Worm (Caenorhabditis elegans) whole organism, young adult: ENCODE results near the gene gcy-7.
A peak's percentile ranks its signal among the peaks of the same experiment; 100 is the strongest.

Source experiments
- B0019.2 ChIP-seq: fragments of 200-800 bp; sonication (Bioruptor generic); conservative IDR thresholded peaks from 2 replicates; pipeline ENCODE4 v1.3.6; 2022; ENCODE audit warnings: missing genetic modification reagents, missing genetic modification characterization, missing compliant biosample characterization
- F10E7.11 ChIP-seq: sonication (generic microtip); optimal IDR thresholded peaks from 2 replicates; lab custom pipeline; 2017; ENCODE audit warnings: mild to moderate bottlenecking, missing genetic modification characterization, moderate library complexity, missing compliant biosample characterization
- F23B12.7 ChIP-seq: sonication (generic microtip); optimal IDR thresholded peaks from 2 replicates; lab custom pipeline; 2017; ENCODE audit warnings: missing genetic modification characterization, mild to moderate bottlenecking, missing compliant biosample characterization, antibody characterized with exemption, moderate library complexity; ENCODE audit not compliant: insufficient read depth
- F33H1.4 ChIP-seq: fragments of 200-800 bp; sonication (Bioruptor generic); IDR thresholded peaks from 2 replicates; pipeline ENCODE4 v1.3.6; 2022; ENCODE audit warnings: missing genetic modification reagents, missing genetic modification characterization, missing compliant biosample characterization
- F37B4.10 ChIP-seq: fragments of 200-800 bp; sonication (Bioruptor generic); IDR thresholded peaks from 2 replicates; pipeline ENCODE4 v1.3.6; 2022; ENCODE audit warnings: missing genetic modification characterization, missing compliant biosample characterization
- F52B5.7 ChIP-seq: sonication (generic microtip); optimal IDR thresholded peaks from 2 replicates; lab custom pipeline; 2016; ENCODE audit warnings: mild to moderate bottlenecking, missing genetic modification characterization, missing compliant biosample characterization
- F55B11.4 ChIP-seq: sonication (generic microtip); optimal IDR thresholded peaks from 2 replicates; lab custom pipeline; 2016; ENCODE audit warnings: missing compliant biosample characterization, missing genetic modification characterization, borderline replicate concordance; ENCODE audit not compliant: insufficient read depth
- F57A8.1 ChIP-seq: fragments of 200-800 bp; sonication (Bioruptor generic); optimal IDR thresholded peaks from 2 replicates; lab custom pipeline; 2018; ENCODE audit warnings: mild to moderate bottlenecking, missing genetic modification characterization, moderate library complexity, missing compliant biosample characterization
- F57C9.4 ChIP-seq: sonication (generic microtip); optimal IDR thresholded peaks from 2 replicates; lab custom pipeline; 2017; ENCODE audit warnings: mild to moderate bottlenecking, missing genetic modification characterization, missing compliant biosample characterization
- K12H6.12 ChIP-seq: fragments of 200-800 bp; sonication (Bioruptor generic); optimal IDR thresholded peaks from 2 replicates; lab custom pipeline; 2018; ENCODE audit warnings: mild to moderate bottlenecking, missing genetic modification characterization, missing compliant biosample characterization
- Y56A3A.18 ChIP-seq: fragments of 200-800 bp; sonication (Bioruptor generic); IDR thresholded peaks from 2 replicates; pipeline ENCODE4 v1.3.6; 2022; ENCODE audit warnings: missing genetic modification reagents, missing genetic modification characterization, missing compliant biosample characterization
- Y95B8A.8 ChIP-seq: fragments of 200-800 bp; sonication (Bioruptor generic); IDR thresholded peaks from 2 replicates; pipeline ENCODE4 v1.3.6; 2022; ENCODE audit warnings: missing genetic modification reagents, missing genetic modification characterization, missing compliant biosample characterization
- ZK185.1 ChIP-seq: sonication (generic microtip); optimal IDR thresholded peaks from 2 replicates; lab custom pipeline; 2016; ENCODE audit warnings: mild to moderate bottlenecking, missing genetic modification characterization, missing compliant biosample characterization; ENCODE audit not compliant: poor library complexity, severe bottlenecking
- attf-6 ChIP-seq: fragments of 200-800 bp; sonication (Bioruptor generic); IDR thresholded peaks from 2 replicates; pipeline ENCODE4 v1.3.6; 2022; ENCODE audit warnings: missing genetic modification reagents, missing genetic modification characterization, missing compliant biosample characterization
- bed-2 ChIP-seq: fragments of 200-800 bp; sonication (Bioruptor generic); IDR thresholded peaks from 2 replicates; pipeline ENCODE4 v1.3.6; 2022; ENCODE audit warnings: missing genetic modification reagents, missing genetic modification characterization, missing compliant biosample characterization
- ccch-3 ChIP-seq: fragments of 200-800 bp; sonication (Bioruptor generic); optimal IDR thresholded peaks from 2 replicates; lab custom pipeline; 2018; ENCODE audit warnings: mild to moderate bottlenecking, missing genetic modification characterization, missing compliant biosample characterization
- ceh-27 ChIP-seq: fragments of 200-800 bp; sonication (Bioruptor generic); optimal IDR thresholded peaks from 2 replicates; lab custom pipeline; 2018; ENCODE audit warnings: mild to moderate bottlenecking, missing genetic modification characterization, moderate library complexity, missing compliant biosample characterization
- ceh-58 ChIP-seq: fragments of 200-800 bp; sonication (Bioruptor generic); IDR thresholded peaks from 2 replicates; pipeline ENCODE4 v1.3.6; 2022; ENCODE audit warnings: missing genetic modification characterization, missing compliant biosample characterization
- ceh-79 ChIP-seq: sonication (generic microtip); optimal IDR thresholded peaks from 2 replicates; lab custom pipeline; 2017; ENCODE audit warnings: mild to moderate bottlenecking, missing genetic modification characterization, missing compliant biosample characterization
- die-1 ChIP-seq: sonication (generic microtip); optimal IDR thresholded peaks from 2 replicates; lab custom pipeline; 2016; ENCODE audit warnings: missing genotype, mild to moderate bottlenecking, missing genetic modification characterization, missing compliant biosample characterization
- dox-1 ChIP-seq: fragments of 200-800 bp; sonication (Bioruptor generic); IDR thresholded peaks from 2 replicates; pipeline ENCODE4 v1.3.6; 2022; ENCODE audit warnings: missing genetic modification reagents, missing genetic modification characterization, missing compliant biosample characterization
- efl-1 ChIP-seq: fragments of 150-350 bp; optimal IDR thresholded peaks from 2 replicates; lab custom pipeline; 2014; ENCODE audit warnings: missing biosample characterization, missing genetic modification reagents, missing genetic modification characterization
- egl-18 ChIP-seq: fragments of 200-800 bp; sonication (Bioruptor generic); IDR thresholded peaks from 2 replicates; pipeline ENCODE4 v1.3.6; 2022; ENCODE audit warnings: missing genetic modification reagents, missing genetic modification characterization, missing compliant biosample characterization
- hmg-1.2 ChIP-seq: fragments of 200-800 bp; sonication (Bioruptor generic); IDR thresholded peaks from 2 replicates; pipeline ENCODE4 v1.3.6; 2022; ENCODE audit warnings: missing genetic modification reagents, missing genetic modification characterization, missing compliant biosample characterization
- hrde-1 ChIP-seq: sonication (generic microtip); optimal IDR thresholded peaks from 2 replicates; lab custom pipeline; 2016; ENCODE audit warnings: missing genetic modification characterization, mild to moderate bottlenecking, missing compliant biosample characterization, moderate library complexity, missing genotype, missing genetic modification reagents, borderline replicate concordance
- let-526 ChIP-seq: fragments of 200-800 bp; sonication (Bioruptor generic); IDR thresholded peaks from 2 replicates; pipeline ENCODE4 v1.3.6; 2022; ENCODE audit warnings: missing genetic modification reagents, missing genetic modification characterization, missing compliant biosample characterization
- let-607 ChIP-seq, 2 experiments: fragments of 200-800 bp in 1 of 2; sonication (Bioruptor generic) in 1 of 2; sonication (generic microtip) in 1 of 2; optimal IDR thresholded peaks; 2 replicates each; lab custom pipeline; 2016 to 2018; ENCODE audit warnings: mild to moderate bottlenecking in 2 of 2, missing compliant biosample characterization in 2 of 2, missing genetic modification characterization in 2 of 2, moderate library complexity in 2 of 2, missing genotype in 1 of 2
- lin-26 ChIP-seq: fragments of 200-800 bp; sonication (Bioruptor generic); IDR thresholded peaks from 2 replicates; pipeline ENCODE4 v1.3.6; 2022; ENCODE audit warnings: missing genetic modification reagents, missing genetic modification characterization, missing compliant biosample characterization
- lin-54 ChIP-seq: fragments of 200-800 bp; sonication (Bioruptor generic); optimal IDR thresholded peaks from 2 replicates; lab custom pipeline; 2018; ENCODE audit warnings: mild to moderate bottlenecking, missing genetic modification characterization, missing compliant biosample characterization
- madf-6 ChIP-seq: fragments of 200-800 bp; sonication (Bioruptor generic); IDR thresholded peaks from 2 replicates; pipeline ENCODE4 v1.3.6; 2022; ENCODE audit warnings: missing genetic modification reagents, missing genetic modification characterization, missing compliant biosample characterization
- nfyb-1 ChIP-seq: fragments of 200-800 bp; sonication (Bioruptor generic); IDR thresholded peaks from 2 replicates; pipeline ENCODE4 v1.3.6; 2022; ENCODE audit warnings: missing genetic modification reagents, missing genetic modification characterization, missing compliant biosample characterization
- nhr-80 ChIP-seq: sonication (generic microtip); optimal IDR thresholded peaks from 2 replicates; lab custom pipeline; 2016; ENCODE audit warnings: missing genetic modification characterization, missing compliant biosample characterization
- nhr-90 ChIP-seq: sonication (generic microtip); optimal IDR thresholded peaks from 2 replicates; lab custom pipeline; 2016; ENCODE audit warnings: missing genotype, mild to moderate bottlenecking, missing genetic modification characterization, missing compliant biosample characterization
- pbrm-1 ChIP-seq: fragments of 200-800 bp; sonication (Bioruptor generic); IDR thresholded peaks from 2 replicates; pipeline ENCODE4 v1.3.6; 2022; ENCODE audit warnings: missing genetic modification reagents, missing genetic modification characterization, missing compliant biosample characterization
- rec-8 ChIP-seq, 2 experiments: sonication (generic microtip); optimal IDR thresholded peaks; 2 replicates each; lab custom pipeline; 2016; ENCODE audit warnings: mild to moderate bottlenecking in 2 of 2, missing genetic modification characterization in 2 of 2, missing genetic modification reagents in 2 of 2, missing genotype in 2 of 2, missing biosample characterization in 1 of 2, missing compliant biosample characterization in 1 of 2, moderate library complexity in 1 of 2
- repo-1 ChIP-seq: sonication (generic microtip); optimal IDR thresholded peaks from 2 replicates; lab custom pipeline; 2017; ENCODE audit warnings: mild to moderate bottlenecking, missing genetic modification characterization, missing compliant biosample characterization
- rpc-1 ChIP-seq, 2 experiments: fragments of 150-350 bp in 1 of 2; sonication (generic microtip) in 1 of 2; optimal IDR thresholded peaks; 2 replicates each; lab custom pipeline; 2014 to 2018; ENCODE audit warnings: missing biosample characterization in 1 of 2, missing genetic modification characterization in 1 of 2, missing genetic modification reagents in 1 of 2, missing genotype in 1 of 2
- snpc-1.1 ChIP-seq: sonication (generic microtip); optimal IDR thresholded peaks from 2 replicates; lab custom pipeline; 2017; ENCODE audit warnings: missing genetic modification characterization, mild to moderate bottlenecking, missing compliant biosample characterization, antibody characterized with exemption, moderate library complexity, missing genotype, missing genetic modification reagents; ENCODE audit not compliant: insufficient read depth
- snpc-4 ChIP-seq, 5 experiments: fragments of 150-350 bp in 1 of 5; sonication (generic microtip) in 4 of 5; optimal IDR thresholded peaks; 2 replicates each; lab custom pipeline; 2014 to 2018; ENCODE audit warnings: missing genetic modification characterization in 5 of 5, missing biosample characterization in 3 of 5, antibody characterized with exemption in 2 of 5, mild to moderate bottlenecking in 2 of 5, missing compliant biosample characterization in 2 of 5, missing genotype in 2 of 5, moderate library complexity in 2 of 5, missing genetic modification reagents in 1 of 5
- sptf-2 ChIP-seq: fragments of 200-800 bp; sonication (Bioruptor generic); optimal IDR thresholded peaks from 2 replicates; lab custom pipeline; 2018; ENCODE audit warnings: mild to moderate bottlenecking, missing genetic modification characterization, missing compliant biosample characterization
- tlf-1 ChIP-seq: fragments of 200-800 bp; sonication (Bioruptor generic); optimal IDR thresholded peaks from 2 replicates; lab custom pipeline; 2018; ENCODE audit warnings: mild to moderate bottlenecking, missing genetic modification characterization, missing compliant biosample characterization
- ztf-18 ChIP-seq: sonication (generic microtip); optimal IDR thresholded peaks from 2 replicates; lab custom pipeline; 2016; ENCODE audit warnings: missing genotype, mild to moderate bottlenecking, missing genetic modification characterization, missing compliant biosample characterization
- ztf-25 ChIP-seq: fragments of 200-800 bp; sonication (Bioruptor generic); IDR thresholded peaks from 2 replicates; pipeline ENCODE4 v1.3.6; 2022; ENCODE audit warnings: missing genetic modification reagents, missing genetic modification characterization, missing compliant biosample characterization
- ztf-3 ChIP-seq: fragments of 200-800 bp; sonication (Bioruptor generic); optimal IDR thresholded peaks from 2 replicates; lab custom pipeline; 2018; ENCODE audit warnings: mild to moderate bottlenecking, missing genetic modification characterization, missing compliant biosample characterization

Gene gcy-7

ce11 chrV:8357756-8358155 lies 29.4 kb upstream of the gcy-7 start:
- TF ChIP-seq pbrm-1 (GFP tag; lab: Robert Waterston, UW): no peak
- TF ChIP-seq hmg-1.2 (GFP tag; lab: Robert Waterston, UW): no peak
- no peak for TF ChIP-seq let-526 (GFP tag; lab: Robert Waterston, UW)
- no peak for TF ChIP-seq Y95B8A.8 (GFP tag; lab: Robert Waterston, UW)
- TF ChIP-seq ceh-27 (GFP tag; lab: Kevin White, UChicago): no peak
- peak; percentile 25 for TF ChIP-seq ztf-18 (tag; lab: Kevin White, UChicago)
- TF ChIP-seq ztf-25 (GFP tag; lab: Robert Waterston, UW): no peak
- TF ChIP-seq dox-1 (GFP tag; lab: Robert Waterston, UW): no peak
- no peak for TF ChIP-seq snpc-4 (GFP tag; optimal IDR thresholded peaks at IDR 0.05; lab: Kevin White, UChicago)
- TF ChIP-seq snpc-4 (tag; optimal IDR thresholded peaks at IDR 0.05; lab: Kevin White, UChicago): peak in 1 of 4 experiments; percentile 35
- no peak for TF ChIP-seq F57C9.4
- TF ChIP-seq nhr-80 (tag; lab: Kevin White, UChicago): no peak
- TF ChIP-seq sptf-2: no peak
- peak; percentile 39 for TF ChIP-seq hrde-1 (tag; lab: Kevin White, UChicago)
- TF ChIP-seq lin-54 (GFP tag; lab: Kevin White, UChicago): peak; percentile 14
- no peak for TF ChIP-seq egl-18 (GFP tag; lab: Robert Waterston, UW)
- no peak for TF ChIP-seq F57A8.1 (GFP tag; lab: Kevin White, UChicago)
- peak; percentile 19; the same call in 1 of the 2 replicates for TF ChIP-seq madf-6 (GFP tag; lab: Robert Waterston, UW)
- no peak for TF ChIP-seq lin-26 (GFP tag; lab: Robert Waterston, UW)
- no peak for TF ChIP-seq tlf-1

DNA sequence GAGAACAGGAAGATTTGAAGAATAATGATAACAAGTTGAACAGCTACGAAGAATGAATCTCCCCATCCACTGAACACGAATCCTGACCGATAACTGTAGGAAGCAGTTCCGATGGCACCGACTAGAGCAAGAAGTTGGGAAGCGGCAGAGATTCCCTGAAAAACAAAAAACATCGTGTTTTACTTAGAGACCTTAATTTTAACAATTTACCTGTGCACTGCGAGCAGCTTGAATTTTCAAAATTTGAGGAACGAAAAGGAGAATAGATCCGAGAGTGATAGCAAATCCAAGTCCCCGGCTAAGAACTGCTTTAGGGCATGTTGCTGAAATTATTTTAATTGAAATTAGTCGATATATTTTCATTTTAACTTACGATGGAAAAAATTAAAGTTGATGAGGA lies 28.5 kb upstream of the gcy-7 start:
- TF ChIP-seq repo-1 (tag; lab: Kevin White, UChicago) (no peak), ceh-58 (GFP tag; lab: Robert Waterston, UW) (no peak), F37B4.10 (no peak), F10E7.11 (tag; lab: Kevin White, UChicago) (no peak), attf-6 (GFP tag; lab: Robert Waterston, UW) (no peak), bed-2 (no peak), hmg-1.2 (GFP tag; lab: Robert Waterston, UW) (no peak)

DNA sequence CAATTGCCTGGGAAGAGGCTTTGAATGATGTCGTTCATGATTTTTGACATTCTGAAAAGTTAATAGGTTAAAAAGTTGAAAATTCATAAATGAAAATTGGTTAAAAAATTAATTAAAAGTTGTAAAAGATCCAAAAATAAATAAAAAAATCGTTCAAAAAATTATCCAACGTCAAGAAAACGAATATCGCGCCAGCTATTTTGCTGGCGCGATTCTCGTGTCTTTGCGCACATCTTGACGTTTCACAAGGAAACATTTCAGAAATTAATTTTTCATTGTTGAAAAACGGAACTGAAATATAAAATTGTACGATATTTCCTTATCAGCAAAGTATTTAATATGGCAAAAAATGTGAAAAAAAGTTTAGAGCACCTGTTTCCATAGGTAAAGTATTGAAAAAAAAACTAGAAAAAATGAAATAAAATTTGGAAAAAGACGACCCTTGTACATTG lies 28.0 kb upstream of the gcy-7 start, which contains the start of gene mpdu-1:
TSS of gene mpdu-1 (minus strand) at position 51 of the 452 bp plus-strand sequence.
- peak; percentile 67 for TF ChIP-seq nhr-80 (tag; lab: Kevin White, UChicago)
- TF ChIP-seq rec-8 (tag; optimal IDR thresholded peaks at IDR 0.05; lab: Kevin White, UChicago): no peak
- no peak for TF ChIP-seq F57A8.1 (GFP tag; lab: Kevin White, UChicago)
- TF ChIP-seq F52B5.7: no peak
- TF ChIP-seq K12H6.12: no peak
- no peak for TF ChIP-seq hrde-1 (tag; lab: Kevin White, UChicago)
- TF ChIP-seq snpc-1.1 (tag; lab: Kevin White, UChicago): peak; percentile 57
- TF ChIP-seq F33H1.4 (GFP tag; lab: Robert Waterston, UW): no peak; the same call in 1 of the 2 replicates
- TF ChIP-seq F55B11.4 (tag; lab: Kevin White, UChicago): no peak
- TF ChIP-seq efl-1 (GFP tag; lab: Kevin White, UChicago): peak; percentile 26
- TF ChIP-seq ceh-79 (tag; lab: Kevin White, UChicago): no peak
- TF ChIP-seq die-1 (tag; lab: Kevin White, UChicago): no peak
- TF ChIP-seq rpc-1 (optimal IDR thresholded peaks at IDR 0.05; lab: Kevin White, UChicago): no peak
- TF ChIP-seq rpc-1 (tag; optimal IDR thresholded peaks at IDR 0.05; lab: Kevin White, UChicago): no peak
- no peak for TF ChIP-seq nfyb-1 (GFP tag; lab: Robert Waterston, UW)
- TF ChIP-seq ZK185.1: peak; percentile 12
- no peak for TF ChIP-seq ztf-3 (GFP tag; lab: Kevin White, UChicago)
- TF ChIP-seq F23B12.7: peak; percentile 74
- no peak for TF ChIP-seq Y56A3A.18 (GFP tag; lab: Robert Waterston, UW)
- no peak for TF ChIP-seq nhr-90 (tag; lab: Kevin White, UChicago)
- TF ChIP-seq B0019.2: no peak
- no peak for TF ChIP-seq ccch-3 (GFP tag; lab: Kevin White, UChicago)
- no peak for TF ChIP-seq let-607 (tag; optimal IDR thresholded peaks at IDR 0.05; lab: Kevin White, UChicago)
